Fruit fly (Drosophila melanogaster) whole organism, wandering third instar larva: ENCODE measurements around the gene CG18754.

Experiments
- Abd-B ChIP-seq: fragments of >200 bp; optimal IDR thresholded peaks from 2 replicates; lab custom pipeline; 2017; ENCODE audit warnings: missing biosample characterization, missing genetic modification characterization
- CG32264 ChIP-seq: fragments of 200-800 bp; sonication (Bioruptor generic); optimal IDR thresholded peaks from 2 replicates; lab custom pipeline; 2016; ENCODE audit warnings: missing biosample characterization, missing genetic modification characterization
- CG9705 ChIP-seq: fragments of 200-800 bp; sonication (Bioruptor generic); optimal IDR thresholded peaks from 2 replicates; lab custom pipeline; 2018; ENCODE audit warnings: missing biosample characterization, mild to moderate bottlenecking, missing genetic modification characterization
- CrebA ChIP-seq: fragments of 200-800 bp; sonication (Bioruptor generic); optimal IDR thresholded peaks from 2 replicates; lab custom pipeline; 2016; ENCODE audit warnings: missing biosample characterization, mild to moderate bottlenecking, missing genetic modification characterization, borderline replicate concordance
- Dfd ChIP-seq: fragments of >200 bp; optimal IDR thresholded peaks from 2 replicates; lab custom pipeline; 2017; ENCODE audit warnings: missing biosample characterization, missing genetic modification characterization
- Dif ChIP-seq: fragments of 200-275, 200-300 bp; sonication (Bioruptor generic); optimal IDR thresholded peaks from 2 replicates; lab custom pipeline; 2018; ENCODE audit warnings: missing biosample characterization, missing genetic modification characterization; ENCODE audit not compliant: partially characterized antibody
- GATAd ChIP-seq: sonication (Bioruptor generic); optimal IDR thresholded peaks from 2 replicates; lab custom pipeline; 2016; ENCODE audit warnings: missing biosample characterization, missing genetic modification characterization
- HLH106 ChIP-seq: fragments of 200-800 bp; optimal IDR thresholded peaks from 3 replicates; lab custom pipeline; 2019; ENCODE audit warnings: missing biosample characterization, mild to moderate bottlenecking, missing genetic modification characterization, moderate library complexity
- Hnf4 ChIP-seq: fragments of 200-800 bp; sonication (Bioruptor generic); optimal IDR thresholded peaks from 2 replicates; lab custom pipeline; 2016; ENCODE audit warnings: missing biosample characterization, mild to moderate bottlenecking, missing genetic modification characterization
- Hr78 ChIP-seq: fragments of >200 bp; optimal IDR thresholded peaks from 2 replicates; lab custom pipeline; 2017; ENCODE audit warnings: missing biosample characterization, missing genetic modification characterization
- Hr83 ChIP-seq: fragments of 200-300 bp; sonication (Bioruptor generic); optimal IDR thresholded peaks from 2 replicates; lab custom pipeline; 2016; ENCODE audit warnings: missing biosample characterization, mild to moderate bottlenecking, missing genetic modification characterization, moderate library complexity; ENCODE audit not compliant: poor library complexity, severe bottlenecking
- Jra ChIP-seq: sonication (Bioruptor generic); optimal IDR thresholded peaks from 2 replicates; lab custom pipeline; 2016; ENCODE audit warnings: missing biosample characterization, missing genetic modification characterization
- Mio ChIP-seq: sonication (Bioruptor generic); optimal IDR thresholded peaks from 2 replicates; lab custom pipeline; 2016; ENCODE audit warnings: missing biosample characterization, missing genetic modification characterization
- Myc ChIP-seq: fragments of >200 bp; optimal IDR thresholded peaks from 2 replicates; lab custom pipeline; 2017
- N ChIP-seq: fragments of >200 bp; optimal IDR thresholded peaks from 2 replicates; lab custom pipeline; 2018; ENCODE audit warnings: missing biosample characterization, missing external identifiers, missing genetic modification characterization
- OdsH ChIP-seq: fragments of 200-800 bp; sonication (Bioruptor generic); optimal IDR thresholded peaks from 2 replicates; lab custom pipeline; 2016; ENCODE audit warnings: missing biosample characterization, mild to moderate bottlenecking, missing genetic modification characterization
- Rel ChIP-seq, 2 experiments: fragments of 200-800 bp; sonication (Bioruptor generic) in 1 of 2; optimal IDR thresholded peaks; 2 replicates in 1 of 2; 3 replicates in 1 of 2; lab custom pipeline; 2016 to 2019; ENCODE audit warnings: mild to moderate bottlenecking in 2 of 2, missing biosample characterization in 2 of 2, missing genetic modification characterization in 2 of 2, moderate library complexity in 1 of 2
- Sp1 ChIP-seq: fragments of 200-800 bp; sonication (Bioruptor generic); optimal IDR thresholded peaks from 3 replicates; lab custom pipeline; 2019; ENCODE audit warnings: missing biosample characterization, mild to moderate bottlenecking, missing genetic modification characterization, moderate library complexity
- Vsx2 ChIP-seq: fragments of 200-300, 225-300 bp; sonication (Bioruptor generic); optimal IDR thresholded peaks from 2 replicates; lab custom pipeline; 2018; ENCODE audit warnings: missing biosample characterization, missing genetic modification characterization; ENCODE audit not compliant: partially characterized antibody
- br ChIP-seq: fragments of 200-800 bp; sonication (Bioruptor generic); optimal IDR thresholded peaks from 2 replicates; lab custom pipeline; 2016; ENCODE audit warnings: missing biosample characterization, missing genetic modification characterization
- brk ChIP-seq: fragments of 200-800 bp; sonication (Bioruptor generic); optimal IDR thresholded peaks from 2 replicates; lab custom pipeline; 2016; ENCODE audit warnings: missing biosample characterization, mild to moderate bottlenecking, missing genetic modification characterization
- dl ChIP-seq, 2 experiments: fragments of 175-275, 200-275 bp in 1 of 2; fragments of 200-275 bp in 1 of 2; sonication (Bioruptor generic); optimal IDR thresholded peaks; lab custom pipeline; 2018; ENCODE audit warnings: mild to moderate bottlenecking in 2 of 2, missing biosample characterization in 2 of 2, missing genetic modification characterization in 2 of 2, moderate library complexity in 2 of 2; ENCODE audit not compliant: partially characterized antibody in 2 of 2, insufficient read depth in 1 of 2
- dmrt93B ChIP-seq: fragments of 200-800 bp; sonication (Bioruptor generic); optimal IDR thresholded peaks from 2 replicates; lab custom pipeline; 2018; ENCODE audit warnings: missing biosample characterization, mild to moderate bottlenecking, missing genetic modification characterization
- dsf ChIP-seq: sonication (Bioruptor generic); optimal IDR thresholded peaks from 2 replicates; lab custom pipeline; 2016; ENCODE audit warnings: missing biosample characterization, missing genetic modification characterization, borderline replicate concordance
- ey ChIP-seq: fragments of 200-800 bp; sonication (Bioruptor generic); optimal IDR thresholded peaks from 2 replicates; lab custom pipeline; 2016; ENCODE audit warnings: missing biosample characterization, missing genetic modification characterization
- foxo ChIP-seq, 2 experiments: fragments of 200-800 bp; sonication (Bioruptor generic); optimal IDR thresholded peaks; 2 replicates in 1 of 2; 3 replicates in 1 of 2; lab custom pipeline; 2016 to 2017; ENCODE audit warnings: missing biosample characterization in 2 of 2, missing genetic modification characterization in 2 of 2
- fru ChIP-seq: fragments of 200-800 bp; sonication (Bioruptor generic); optimal IDR thresholded peaks from 3 replicates; lab custom pipeline; 2016; ENCODE audit warnings: missing biosample characterization, mild to moderate bottlenecking, missing genetic modification characterization
- h ChIP-seq: fragments of 200-800 bp; sonication (Bioruptor generic); optimal IDR thresholded peaks from 3 replicates; lab custom pipeline; 2016; ENCODE audit warnings: missing biosample characterization, mild to moderate bottlenecking, missing genetic modification characterization
- jim ChIP-seq: fragments of 175-275, 200-325 bp; sonication (Bioruptor generic); optimal IDR thresholded peaks from 2 replicates; lab custom pipeline; 2016; ENCODE audit warnings: missing biosample characterization, mild to moderate bottlenecking, missing genetic modification characterization
- lola ChIP-seq: fragments of >200 bp; optimal IDR thresholded peaks from 2 replicates; lab custom pipeline; 2017; ENCODE audit warnings: missing biosample characterization, missing genetic modification characterization
- pan ChIP-seq: fragments of >200 bp; optimal IDR thresholded peaks from 2 replicates; lab custom pipeline; 2017
- psq ChIP-seq: fragments of 200-800 bp; sonication (Bioruptor generic); optimal IDR thresholded peaks from 3 replicates; lab custom pipeline; 2017; ENCODE audit warnings: missing biosample characterization, mild to moderate bottlenecking, missing genetic modification characterization, moderate library complexity
- rgr ChIP-seq: fragments of 200-800 bp; sonication (Bioruptor generic); optimal IDR thresholded peaks from 3 replicates; lab custom pipeline; 2016; ENCODE audit warnings: missing biosample characterization, mild to moderate bottlenecking, missing genetic modification characterization
- sage ChIP-seq: fragments of 200-800 bp; sonication (Bioruptor generic); optimal IDR thresholded peaks from 2 replicates; lab custom pipeline; 2016; ENCODE audit warnings: missing biosample characterization, mild to moderate bottlenecking, missing genetic modification characterization
- sv ChIP-seq: fragments of 200-800 bp; sonication (Bioruptor generic); optimal IDR thresholded peaks from 3 replicates; lab custom pipeline; 2016; ENCODE audit warnings: missing biosample characterization, missing genetic modification characterization
- tai ChIP-seq: sonication (Bioruptor generic); optimal IDR thresholded peaks from 2 replicates; lab custom pipeline; 2016; ENCODE audit warnings: missing biosample characterization, missing genetic modification characterization
- usp ChIP-seq: fragments of >200 bp; optimal IDR thresholded peaks from 2 replicates; lab custom pipeline; 2017; ENCODE audit warnings: missing biosample characterization, missing genetic modification characterization
- woc ChIP-seq: sonication (Bioruptor generic); optimal IDR thresholded peaks from 2 replicates; lab custom pipeline; 2016; ENCODE audit warnings: missing biosample characterization, mild to moderate bottlenecking, missing genetic modification characterization

CG18754 gene

dm6 chr3R:23730472-23730801 is 46.6 kb downstream of the CG18754 start:
- TF ChIP-seq brk (GFP tag; lab: Kevin White, UChicago) (no peak), Rel (GFP tag; optimal IDR thresholded peaks at IDR 0.05; lab: Kevin White, UChicago) (no peak), Rel (tag; optimal IDR thresholded peaks at IDR 0.05; lab: Kevin White, UChicago) (peak; percentile 97)

DNA sequence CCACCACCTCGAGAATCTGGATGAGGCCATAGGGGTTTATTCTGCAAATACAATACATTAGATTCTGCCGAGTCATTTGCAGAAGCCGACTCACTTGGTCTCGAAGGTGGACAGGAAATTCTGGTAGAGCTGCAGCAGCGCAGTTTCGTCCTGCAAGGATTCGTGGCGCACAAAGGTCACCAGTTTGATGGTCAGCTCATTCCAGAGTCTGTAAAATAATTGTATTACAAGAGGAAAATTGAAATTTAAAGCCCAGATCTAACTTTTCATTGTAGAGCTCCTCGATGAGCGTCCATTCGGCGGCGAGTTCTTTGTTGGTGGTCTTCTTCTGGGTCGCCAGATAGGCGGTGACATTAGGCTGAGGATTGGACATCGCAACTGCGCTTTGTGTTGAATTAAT is 48.7 kb downstream of the CG18754 start:
- TF ChIP-seq Sp1 (GFP tag; lab: Kevin White, UChicago) (no peak), fru (GFP tag; lab: Kevin White, UChicago) (no peak), woc (no peak), Mio (no peak), jim (GFP tag; lab: Kevin White, UChicago) (no peak), CG32264 (no peak), Hr78 (no peak), usp (no peak), Hr83 (no peak)
- TF ChIP-seq, all 38 proteins: peak for 0

dm6 chr3R:23732990-23733512 is 49.2 kb downstream of the CG18754 start, which contains the start of the genes Hmgcr and Rpn9:
Gene Hmgcr, plus strand, starts transcription at chr3R:23733324.
Gene Rpn9, minus strand, starts transcription at chr3R:23733462.
- TF ChIP-seq CG32264 (no peak), Jra (GFP tag; lab: Kevin White, UChicago) (peak; percentile 2), Mio (no peak), dmrt93B (no peak), ey (GFP tag; lab: Kevin White, UChicago) (no peak), CrebA (GFP tag; lab: Kevin White, UChicago) (no peak), Hr83 (no peak), dsf (GFP tag; lab: Kevin White, UChicago) (no peak), sv (GFP tag; lab: Kevin White, UChicago) (no peak), pan (no peak), N (GFP tag; lab: Kevin White, UChicago) (no peak), brk (GFP tag; lab: Kevin White, UChicago) (no peak), HLH106 (no peak), CG9705 (GFP tag; lab: Kevin White, UChicago) (no peak), dl (GFP tag; optimal IDR thresholded peaks at IDR 0.05; lab: Kevin White, UChicago; ENCODE audit: insufficient read depth in 1 of 2, partially characterized antibody in 2 of 2) (no peak), Vsx2 (GFP tag; lab: Kevin White, UChicago) (peak; percentile 79), Myc (no peak), OdsH (GFP tag; lab: Kevin White, UChicago) (no peak), Dif (peak; percentile 28), jim (GFP tag; lab: Kevin White, UChicago) (no peak), foxo (GFP tag; optimal IDR thresholded peaks at IDR 0.05; lab: Kevin White, UChicago) (no peak), Dfd (GFP tag; lab: Kevin White, UChicago) (no peak), h (GFP tag; lab: Kevin White, UChicago) (peak; percentile 36), Rel (GFP tag; optimal IDR thresholded peaks at IDR 0.05; lab: Kevin White, UChicago) (no peak), Rel (tag; optimal IDR thresholded peaks at IDR 0.05; lab: Kevin White, UChicago) (peak; percentile 26), sage (GFP tag; lab: Kevin White, UChicago) (no peak), Abd-B (GFP tag; lab: Kevin White, UChicago) (no peak), Hnf4 (peak; percentile 9), Hr78 (no peak), GATAd (GFP tag; lab: Kevin White, UChicago) (no peak), tai (GFP tag; lab: Kevin White, UChicago) (peak; percentile 6), lola (GFP tag; lab: Kevin White, UChicago) (no peak), fru (GFP tag; lab: Kevin White, UChicago) (peak; percentile 10), psq (GFP tag; lab: Kevin White, UChicago) (peak; percentile 2), woc (no peak), br (GFP tag; lab: Kevin White, UChicago) (peak; percentile 20), Sp1 (GFP tag; lab: Kevin White, UChicago) (no peak), rgr (GFP tag; lab: Kevin White, UChicago) (no peak), usp (no peak)
